Worm (Caenorhabditis elegans): Measurements from ENCODE around the gene lhfp-4.

DNA sequence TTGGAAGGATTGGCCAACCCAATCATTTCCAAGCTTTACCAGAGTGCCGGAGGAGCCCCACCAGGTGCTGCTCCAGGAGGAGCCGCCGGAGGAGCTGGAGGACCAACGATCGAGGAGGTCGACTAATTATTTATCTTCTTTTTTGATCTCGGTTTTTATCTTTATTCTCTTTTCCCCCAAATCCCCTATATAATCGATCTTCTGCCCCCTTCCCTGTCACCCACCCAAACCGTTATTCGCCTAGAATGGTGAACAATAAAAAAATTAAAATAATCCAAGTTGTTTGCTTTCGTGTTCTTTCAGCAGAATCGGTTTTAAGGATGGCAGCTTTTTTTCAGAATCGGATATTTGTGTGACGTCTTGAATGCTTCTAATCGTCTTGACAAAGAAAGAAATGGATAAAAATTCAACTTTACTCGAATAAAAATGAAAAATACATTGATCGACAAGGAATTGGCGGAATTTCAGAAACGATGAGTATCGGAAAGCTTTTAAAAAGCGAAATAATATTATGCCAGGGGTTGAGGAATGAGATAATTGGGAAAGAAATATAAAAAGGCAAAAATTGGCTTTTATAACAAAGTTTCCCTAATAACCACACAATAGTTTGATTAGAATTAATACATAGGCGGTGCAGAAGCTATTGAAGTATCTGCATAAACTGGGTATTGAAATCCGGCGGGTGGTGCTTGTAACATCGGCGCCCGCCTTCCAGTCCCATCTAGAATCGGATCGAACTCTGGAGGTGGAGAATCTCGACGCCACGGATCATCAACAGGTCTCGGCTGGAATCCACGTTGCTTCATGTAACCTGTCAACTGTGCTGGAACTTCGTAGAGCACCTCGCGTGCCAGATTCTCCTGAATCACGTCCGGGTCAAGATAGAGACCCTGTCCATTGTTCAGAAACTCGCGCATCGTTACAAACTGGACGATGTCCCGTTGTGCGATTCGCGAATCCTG, 6.0 kb downstream of the lhfp-4 start:
- TF ChIP-seq ceh-39 (tag; optimal IDR thresholded peaks at IDR 0.05) (no peak), nhr-237 (tag; optimal IDR thresholded peaks at IDR 0.05) (no peak), ham-2 (GFP tag; optimal IDR thresholded peaks at IDR 0.05) (no peak), nhr-28 (tag; optimal IDR thresholded peaks at IDR 0.05) (no peak), unc-39 (tag; optimal IDR thresholded peaks at IDR 0.05) (no peak), sem-2 (GFP tag; optimal IDR thresholded peaks at IDR 0.05) (no peak), tbx-8 (GFP tag; optimal IDR thresholded peaks at IDR 0.05) (no peak), blmp-1 (tag; optimal IDR thresholded peaks at IDR 0.05) (no peak), snpc-4 (tag; optimal IDR thresholded peaks at IDR 0.05) (no peak), unc-62 (GFP tag; optimal IDR thresholded peaks at IDR 0.05) (no peak), lin-13 (tag; optimal IDR thresholded peaks at IDR 0.05) (no peak), hlh-1 (tag; optimal IDR thresholded peaks at IDR 0.05) (no peak)
